Worm (Caenorhabditis elegans) whole organism, L3 larva: Measurements from ENCODE around the gene F40G9.15.

Experiments
- ZK546.5 ChIP-seq: sonication (generic microtip); optimal IDR thresholded peaks from 2 replicates; lab custom pipeline; 2017; ENCODE audit warnings: missing biosample characterization, missing genetic modification characterization
- aly-2 ChIP-seq: fragments of 150-350 bp; optimal IDR thresholded peaks from 2 replicates; lab custom pipeline; 2014; ENCODE audit warnings: missing biosample characterization, missing genetic modification characterization
- ama-1 ChIP-seq: fragments of 150-350 bp; optimal IDR thresholded peaks from 2 replicates; lab custom pipeline; 2018
- ceh-16 ChIP-seq: sonication (generic microtip); optimal IDR thresholded peaks from 2 replicates; lab custom pipeline; 2017; ENCODE audit warnings: missing biosample characterization, missing genetic modification characterization
- ceh-82 ChIP-seq: fragments of 150-350 bp; optimal IDR thresholded peaks from 2 replicates; lab custom pipeline; 2014; ENCODE audit warnings: missing biosample characterization, missing genetic modification characterization
- ceh-9 ChIP-seq: sonication (generic microtip); optimal IDR thresholded peaks from 2 replicates; lab custom pipeline; 2018; ENCODE audit warnings: missing biosample characterization, missing genetic modification characterization
- daf-12 ChIP-seq: fragments of 150-350 bp; optimal IDR thresholded peaks from 2 replicates; lab custom pipeline; 2014; ENCODE audit warnings: missing biosample characterization, missing genetic modification reagents, missing genetic modification characterization
- fkh-10 ChIP-seq: sonication (generic microtip); optimal IDR thresholded peaks from 2 replicates; lab custom pipeline; 2017; ENCODE audit warnings: missing biosample characterization, missing genetic modification reagents, missing genetic modification characterization
- hmg-11 ChIP-seq: sonication (generic microtip); optimal IDR thresholded peaks from 2 replicates; lab custom pipeline; 2016; ENCODE audit warnings: missing genetic modification characterization, missing compliant biosample characterization
- jun-1 ChIP-seq: fragments of 150-350 bp; optimal IDR thresholded peaks from 2 replicates; lab custom pipeline; 2014; ENCODE audit warnings: missing biosample characterization, missing genetic modification reagents, missing genetic modification characterization
- lin-15B ChIP-seq: fragments of 150-350 bp; optimal IDR thresholded peaks from 2 replicates; lab custom pipeline; 2014; ENCODE audit warnings: missing biosample characterization, missing genetic modification characterization
- lin-39 ChIP-seq: fragments of 150-350 bp; optimal IDR thresholded peaks from 2 replicates; lab custom pipeline; 2018; ENCODE audit warnings: missing biosample characterization, missing genetic modification reagents, missing genetic modification characterization
- lsy-12 ChIP-seq: sonication (generic microtip); optimal IDR thresholded peaks from 2 replicates; lab custom pipeline; 2016; ENCODE audit warnings: mild to moderate bottlenecking, missing genetic modification characterization, missing compliant biosample characterization
- mdl-1 ChIP-seq: fragments of 150-350 bp; optimal IDR thresholded peaks from 2 replicates; lab custom pipeline; 2014; ENCODE audit warnings: missing biosample characterization, missing genetic modification characterization
- nfya-1 ChIP-seq: sonication (generic microtip); optimal IDR thresholded peaks from 2 replicates; lab custom pipeline; 2017; ENCODE audit warnings: missing genetic modification characterization, mild to moderate bottlenecking, missing compliant biosample characterization, antibody characterized with exemption, moderate library complexity; ENCODE audit not compliant: insufficient read depth
- nhr-11 ChIP-seq: fragments of 150-350 bp; optimal IDR thresholded peaks from 2 replicates; lab custom pipeline; 2014; ENCODE audit warnings: missing biosample characterization, missing genetic modification characterization
- nhr-237 ChIP-seq: fragments of 150-350 bp; optimal IDR thresholded peaks from 2 replicates; lab custom pipeline; 2014; ENCODE audit warnings: missing biosample characterization, missing genetic modification characterization
- nhr-28 ChIP-seq: fragments of 150-350 bp; optimal IDR thresholded peaks from 2 replicates; lab custom pipeline; 2014; ENCODE audit warnings: missing biosample characterization, missing genetic modification characterization
- nhr-43 ChIP-seq: sonication (generic microtip); optimal IDR thresholded peaks from 2 replicates; lab custom pipeline; 2016; ENCODE audit warnings: mild to moderate bottlenecking, missing genetic modification characterization, missing compliant biosample characterization; ENCODE audit not compliant: poor library complexity, severe bottlenecking
- nhr-67 ChIP-seq: fragments of 150-350 bp; optimal IDR thresholded peaks from 2 replicates; lab custom pipeline; 2014; ENCODE audit warnings: missing biosample characterization, missing genetic modification characterization
- nhr-76 ChIP-seq: fragments of 150-350 bp; sonication (generic microtip); optimal IDR thresholded peaks from 5 replicates; lab custom pipeline; 2014; ENCODE audit warnings: missing biosample characterization, missing genetic modification characterization
- pha-4 ChIP-seq: fragments of 150-350 bp; optimal IDR thresholded peaks from 2 replicates; lab custom pipeline; 2014; ENCODE audit warnings: missing biosample characterization, missing genetic modification reagents, missing genetic modification characterization
- pqm-1 ChIP-seq: fragments of 150-350 bp; optimal IDR thresholded peaks from 2 replicates; lab custom pipeline; 2017; ENCODE audit warnings: missing biosample characterization, missing genetic modification characterization, inconsistent platforms
- sea-2 ChIP-seq: fragments of 150-350 bp; sonication (generic microtip); optimal IDR thresholded peaks from 4 replicates; lab custom pipeline; 2014; ENCODE audit warnings: missing biosample characterization, missing genetic modification reagents, missing genetic modification characterization
- skn-1 ChIP-seq: fragments of 150-350 bp; optimal IDR thresholded peaks from 2 replicates; lab custom pipeline; 2014; ENCODE audit warnings: missing biosample characterization, missing genetic modification characterization
- snpc-4 ChIP-seq: fragments of 150-350 bp; optimal IDR thresholded peaks from 2 replicates; lab custom pipeline; 2014; ENCODE audit warnings: missing biosample characterization, missing genetic modification characterization
- tbx-2 ChIP-seq: sonication (generic microtip); optimal IDR thresholded peaks from 2 replicates; lab custom pipeline; 2016; ENCODE audit warnings: mild to moderate bottlenecking, missing genetic modification characterization, missing compliant biosample characterization
- unc-39 ChIP-seq: sonication (generic microtip); optimal IDR thresholded peaks from 4 replicates; lab custom pipeline; 2017; ENCODE audit warnings: missing biosample characterization, missing genetic modification characterization
- unc-62 ChIP-seq: fragments of 150-350 bp; sonication (generic microtip); optimal IDR thresholded peaks from 4 replicates; lab custom pipeline; 2014; ENCODE audit warnings: missing biosample characterization, missing genetic modification reagents, missing genetic modification characterization
- zag-1 ChIP-seq: fragments of 150-350 bp; optimal IDR thresholded peaks from 2 replicates; lab custom pipeline; 2014; ENCODE audit warnings: missing biosample characterization, missing genetic modification characterization
- ztf-4 ChIP-seq: fragments of 150-350 bp; optimal IDR thresholded peaks from 2 replicates; lab custom pipeline; 2014; ENCODE audit warnings: missing biosample characterization, missing genetic modification characterization

F40G9.15 gene

ce11 chrIII:169478-169877, 12.7 kb upstream of the F40G9.15 start, which contains the start of gene F40G9.18:
TSS of gene F40G9.18 (minus strand) at chrIII:169578.
- TF ChIP-seq nhr-11 (tag; lab: Kevin White, UChicago) (no peak), nfya-1 (tag; lab: Kevin White, UChicago) (no peak), unc-62 (GFP tag; lab: Kevin White, UChicago) (no peak), ama-1 (lab: Kevin White, UChicago) (no peak), lin-39 (tag; lab: Kevin White, UChicago) (no peak), tbx-2 (tag; lab: Kevin White, UChicago) (no peak), nhr-237 (tag; lab: Kevin White, UChicago) (no peak), pqm-1 (tag; lab: Kevin White, UChicago) (no peak)

ce11 chrIII:171617-172016, 10.6 kb upstream of the F40G9.15 start, which contains the start of the genes F40G9.9 and F40G9.12:
TSS of gene F40G9.9 (minus strand) at chrIII:171717.
TSS of gene F40G9.12 (plus strand) at chrIII:171847.
- TF ChIP-seq fkh-10 (GFP tag; lab: Kevin White, UChicago) (no peak), ceh-9 (tag; lab: Kevin White, UChicago) (no peak), ztf-4 (no peak), ama-1 (lab: Kevin White, UChicago) (no peak), daf-12 (tag; lab: Kevin White, UChicago) (no peak), unc-39 (tag; lab: Kevin White, UChicago) (no peak)
- TF ChIP-seq, all 47 proteins: peak for 0

- TF ChIP-seq ZK546.5 (tag; lab: Kevin White, UChicago) (no peak), fkh-10 (GFP tag; lab: Kevin White, UChicago) (no peak), pqm-1 (tag; lab: Kevin White, UChicago) (no peak), lsy-12 (tag; lab: Kevin White, UChicago) (no peak), hmg-11 (tag; lab: Kevin White, UChicago) (no peak), nhr-237 (tag; lab: Kevin White, UChicago) (no peak), zag-1 (tag; lab: Kevin White, UChicago) (no peak), aly-2 (no peak), ceh-16 (tag; lab: Kevin White, UChicago) (no peak), nhr-28 (tag; lab: Kevin White, UChicago) (no peak), lin-39 (tag; lab: Kevin White, UChicago) (no peak), nhr-11 (tag; lab: Kevin White, UChicago) (no peak), tbx-2 (tag; lab: Kevin White, UChicago) (no peak), nhr-67 (tag; lab: Kevin White, UChicago) (no peak), ceh-9 (tag; lab: Kevin White, UChicago) (no peak), nhr-43 (tag; lab: Kevin White, UChicago) (no peak)
- TF ChIP-seq, all 47 proteins: peak for 0
Observed at ce11 chrIII:173501-173900, 8.7 kb upstream of the F40G9.15 start, which contains the start of gene F40G9.19. TSS of gene F40G9.19 (plus strand) at chrIII:173801.

- TF ChIP-seq fkh-10 (GFP tag; lab: Kevin White, UChicago): no peak
- no peak for TF ChIP-seq lin-15B
- no peak for TF ChIP-seq mdl-1
- no peak for TF ChIP-seq nhr-76 (tag; lab: Kevin White, UChicago)
- no peak for TF ChIP-seq hmg-11 (tag; lab: Kevin White, UChicago)
- no peak for TF ChIP-seq skn-1
Observed at ce11 chrIII:175733-176132, 6.4 kb upstream of the F40G9.15 start, which contains the start of gene clec-148. TSS of gene clec-148 (minus strand) at chrIII:175833.

DNA sequence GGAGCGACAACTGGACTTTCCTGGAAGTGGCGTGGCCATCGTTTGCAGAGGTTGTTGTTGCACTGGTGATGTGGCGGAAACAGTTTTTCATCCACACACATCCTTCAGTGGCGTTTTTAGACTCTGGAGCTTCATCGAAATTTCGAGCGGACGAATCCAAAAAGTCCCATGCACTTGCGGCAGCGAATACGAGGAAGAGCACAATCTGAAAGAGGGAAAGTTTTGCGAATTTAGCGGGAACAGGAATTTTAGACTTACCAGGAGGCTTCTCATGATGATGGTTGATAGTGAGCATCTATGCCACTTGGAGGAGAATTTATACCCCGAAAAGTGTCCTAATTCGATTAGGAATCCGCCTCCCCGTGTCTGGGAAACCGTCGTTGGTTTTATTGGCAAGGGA, 4.5 kb upstream of the F40G9.15 start, which contains the start of gene F40G9.14:
Gene F40G9.14 (minus strand): TSS at position 101 of the 400 bp plus-strand sequence.
- TF ChIP-seq ZK546.5 (tag; lab: Kevin White, UChicago): no peak
- TF ChIP-seq fkh-10 (GFP tag; lab: Kevin White, UChicago): no peak
- TF ChIP-seq ama-1 (lab: Kevin White, UChicago): no peak
- TF ChIP-seq ceh-82 (tag; lab: Kevin White, UChicago): no peak
- TF ChIP-seq tbx-2 (tag; lab: Kevin White, UChicago): no peak
- TF ChIP-seq lsy-12 (tag; lab: Kevin White, UChicago): no peak
- TF ChIP-seq snpc-4 (tag; lab: Kevin White, UChicago): no peak
- no peak for TF ChIP-seq aly-2
- no peak for TF ChIP-seq pha-4 (tag; lab: Kevin White, UChicago)
- no peak for TF ChIP-seq jun-1
- TF ChIP-seq sea-2 (GFP tag; lab: Kevin White, UChicago): no peak
